Fruit fly (Drosophila melanogaster): ENCODE results near the gene CG14050.

CG14050 gene

dm6 chrX:2306307-2306706 is 19.7 kb downstream of the CG14050 start:
- TF ChIP-seq CG17801 (GFP tag; optimal IDR thresholded peaks at IDR 0.05; ENCODE audit: partially characterized antibody) = no peak

- TF ChIP-seq CG17801 (GFP tag; optimal IDR thresholded peaks at IDR 0.05; ENCODE audit: partially characterized antibody) = peak; percentile 69
Measured at dm6 chrX:2305842-2306300, 20.1 kb downstream of the CG14050 start.

DNA sequence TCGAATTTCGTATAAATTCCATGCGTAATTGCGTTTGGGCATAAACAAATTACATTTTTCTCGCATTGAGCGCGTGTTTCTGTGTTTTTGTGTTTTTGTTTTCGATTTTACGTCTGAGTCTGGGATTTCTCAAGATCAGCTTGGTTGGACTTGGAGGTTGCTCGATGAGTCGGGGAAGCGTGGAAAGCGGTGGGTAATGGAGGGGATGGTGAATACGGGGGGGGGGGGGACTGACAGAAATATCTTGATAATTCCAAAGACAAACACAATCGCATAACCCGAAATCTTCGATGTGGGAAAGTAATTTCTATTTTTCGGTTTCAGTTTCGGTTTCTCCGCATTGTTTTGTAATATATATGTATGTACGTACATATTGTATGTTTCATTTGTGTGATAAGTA is 20.7 kb downstream of the CG14050 start:
- no peak for TF ChIP-seq CG17801 (GFP tag; optimal IDR thresholded peaks at IDR 0.05; ENCODE audit: partially characterized antibody)

DNA sequence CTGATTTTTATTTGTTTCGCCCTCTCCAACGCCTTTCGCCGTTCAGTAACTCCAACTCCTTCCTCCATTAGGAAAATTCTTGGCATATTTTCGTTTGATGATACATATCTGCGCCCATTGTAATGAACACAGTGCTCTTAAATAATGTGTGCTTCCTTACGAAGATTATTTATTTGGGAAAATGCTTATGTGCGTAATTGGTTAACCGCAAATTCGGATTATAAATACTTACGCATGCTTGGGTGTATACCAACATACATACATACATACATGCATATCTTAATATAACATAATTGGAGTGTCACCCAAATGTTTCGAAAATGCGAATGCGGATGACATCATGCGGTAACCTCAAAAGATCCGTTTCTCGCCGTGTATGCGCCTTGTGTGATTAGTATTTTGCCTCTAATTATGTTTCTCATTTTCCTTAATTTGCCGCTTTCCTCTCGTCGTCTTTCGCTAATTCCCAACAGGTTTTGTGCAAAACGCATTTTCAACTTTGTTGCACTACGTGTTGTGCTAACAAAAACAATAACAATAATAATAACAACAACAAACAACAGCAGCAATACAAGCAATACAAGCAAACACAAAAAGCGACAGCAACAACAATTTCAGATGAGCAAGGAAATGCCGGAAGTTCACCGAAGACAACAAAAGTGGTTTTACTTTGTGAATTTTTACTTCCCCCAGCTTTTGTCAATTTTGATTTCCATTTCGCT is 21.3 kb downstream of the CG14050 start:
- no peak for TF ChIP-seq CG17801 (GFP tag; optimal IDR thresholded peaks at IDR 0.05; ENCODE audit: partially characterized antibody)

DNA sequence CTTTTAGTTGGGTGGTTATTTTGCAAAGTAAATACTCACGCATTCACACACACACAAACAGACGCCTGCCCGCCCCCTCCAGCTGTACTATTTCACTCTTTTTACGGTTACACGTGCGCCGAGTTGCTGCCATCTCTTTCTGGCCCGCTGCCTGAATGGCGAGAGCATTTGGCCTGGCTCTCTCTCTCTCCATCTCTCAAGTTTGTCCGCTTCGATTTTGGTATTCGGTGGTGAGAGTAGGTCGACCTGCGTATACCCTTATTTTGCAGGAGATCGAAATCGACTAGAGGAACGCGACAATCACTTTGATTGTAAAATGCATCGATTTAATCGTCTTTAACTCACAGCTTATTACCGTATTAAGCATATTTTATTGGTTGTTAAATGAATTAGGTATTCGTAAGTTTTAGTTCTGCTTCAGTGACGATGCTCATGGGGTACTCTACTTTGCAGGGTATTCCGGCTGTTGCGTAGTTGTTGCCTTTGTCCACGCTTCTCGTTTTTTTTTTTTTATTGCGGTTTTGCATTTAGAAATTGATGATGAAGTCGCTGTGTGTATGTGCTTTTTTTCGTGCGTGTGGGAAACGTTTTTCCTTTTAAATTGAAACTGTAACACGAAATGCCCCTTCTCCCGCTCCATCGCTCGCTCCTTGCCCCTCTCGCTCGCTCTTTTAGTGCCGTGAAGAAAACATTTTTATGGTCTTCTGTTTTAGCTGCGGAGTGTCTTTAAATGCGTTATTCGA is 22.1 kb downstream of the CG14050 start:
- TF ChIP-seq CG17801 (GFP tag; optimal IDR thresholded peaks at IDR 0.05; ENCODE audit: partially characterized antibody) = peak; percentile 94

DNA sequence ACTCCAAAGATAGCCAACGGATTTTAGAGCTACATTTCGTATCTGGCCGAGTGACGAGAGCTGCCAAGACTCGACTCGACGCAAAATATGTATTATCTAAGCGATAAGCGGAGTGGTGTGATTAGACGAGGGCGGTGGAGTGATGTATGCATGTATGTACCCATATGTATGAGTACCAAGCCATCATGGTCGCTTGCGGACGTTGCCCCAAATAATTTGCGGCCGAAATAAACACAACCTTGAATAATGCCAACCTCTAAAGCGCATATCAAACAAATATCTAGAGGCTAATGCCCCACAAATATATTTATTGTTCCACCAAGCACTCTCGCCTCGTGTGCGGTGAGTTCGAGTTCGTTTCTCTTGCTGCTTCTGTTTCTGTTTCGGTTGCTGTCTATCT is 23.1 kb downstream of the CG14050 start:
- no peak for TF ChIP-seq CG17801 (GFP tag; optimal IDR thresholded peaks at IDR 0.05; ENCODE audit: partially characterized antibody)

DNA sequence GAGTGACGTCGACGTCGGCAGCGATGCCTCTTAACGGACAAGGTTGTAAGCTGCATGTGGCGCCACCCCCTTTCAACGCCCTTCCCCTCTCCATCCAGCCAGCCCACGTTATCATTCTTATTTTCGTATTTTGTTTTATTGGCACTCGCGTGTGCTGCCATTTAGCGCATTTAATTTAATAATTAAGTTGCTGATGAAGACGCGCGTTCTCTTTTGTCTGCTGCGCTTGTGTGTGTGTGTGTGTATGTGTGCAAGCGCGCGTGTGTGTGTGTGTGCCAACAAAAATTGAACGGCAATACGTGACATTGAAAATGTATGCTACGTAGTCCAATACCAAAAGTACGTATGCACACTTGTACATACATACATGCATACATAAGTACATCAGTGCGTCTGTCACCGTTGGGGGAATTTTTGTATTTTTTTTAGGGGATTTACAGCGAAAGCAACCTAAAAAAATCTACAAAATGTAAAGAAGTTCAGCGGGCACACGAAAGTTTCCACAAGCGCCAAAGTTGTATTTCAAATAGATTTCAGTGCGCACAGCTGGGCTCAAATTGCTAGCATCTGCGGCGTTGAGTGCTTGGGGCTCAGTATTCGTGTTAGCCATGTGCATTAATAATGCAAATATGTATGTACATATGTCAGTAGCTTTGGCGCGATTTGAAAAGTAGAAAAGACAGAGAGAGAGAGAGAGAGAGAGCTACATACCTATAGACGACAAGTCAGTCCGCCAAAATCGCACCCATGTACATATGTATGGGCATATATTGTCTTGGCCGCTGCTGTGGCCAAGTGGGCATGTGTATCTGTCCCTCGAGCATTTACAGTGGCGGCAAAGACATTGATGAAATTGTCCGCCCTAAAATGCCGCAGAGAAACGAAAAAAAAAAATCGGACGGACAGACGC is 24.1 kb downstream of the CG14050 start:
- peak; percentile 65 for TF ChIP-seq CG17801 (GFP tag; optimal IDR thresholded peaks at IDR 0.05; ENCODE audit: partially characterized antibody)

- TF ChIP-seq CG17801 (GFP tag; optimal IDR thresholded peaks at IDR 0.05; ENCODE audit: partially characterized antibody) = peak; percentile 76
Measured at dm6 chrX:2301069-2301508, 24.9 kb downstream of the CG14050 start.

dm6 chrX:2300293-2301068 is 25.5 kb downstream of the CG14050 start:
- peak; percentile 96 for TF ChIP-seq CG17801 (GFP tag; optimal IDR thresholded peaks at IDR 0.05; ENCODE audit: partially characterized antibody)

DNA sequence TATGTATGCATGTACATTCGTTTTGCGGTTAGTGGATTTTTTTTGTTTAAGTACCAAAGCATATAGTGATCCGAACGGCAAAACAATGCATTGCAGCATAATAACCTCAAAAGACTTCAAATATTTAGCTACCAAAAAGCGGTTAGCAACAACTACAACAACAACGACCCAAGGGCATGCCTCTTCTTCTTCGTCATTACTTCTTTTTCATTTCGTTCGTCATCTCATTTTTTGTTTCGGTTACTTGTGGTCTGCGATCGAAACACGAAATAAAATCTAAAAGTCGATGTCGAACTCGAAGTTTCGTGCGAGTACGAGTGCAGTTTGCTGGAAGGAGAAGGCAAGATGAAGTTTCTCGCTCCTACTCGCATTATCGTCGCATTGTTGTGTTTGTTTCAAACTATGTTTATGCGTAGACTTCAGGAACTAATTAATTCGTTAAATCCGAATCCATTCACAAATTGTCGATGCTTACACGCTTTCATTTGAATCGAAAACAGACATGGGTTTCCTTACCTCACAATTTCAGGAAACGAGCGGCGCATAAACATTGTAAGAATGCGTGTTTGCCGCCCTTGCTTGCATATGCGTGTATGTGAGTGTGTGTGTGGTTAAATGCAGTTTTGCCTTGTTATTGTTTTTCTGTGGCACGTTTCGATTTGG is 27.2 kb downstream of the CG14050 start:
- peak; percentile 84 for TF ChIP-seq CG17801 (GFP tag; optimal IDR thresholded peaks at IDR 0.05; ENCODE audit: partially characterized antibody)

- peak; percentile 98 for TF ChIP-seq CG17801 (GFP tag; optimal IDR thresholded peaks at IDR 0.05; ENCODE audit: partially characterized antibody)
Measured at dm6 chrX:2297428-2298200, 28.4 kb downstream of the CG14050 start.

DNA sequence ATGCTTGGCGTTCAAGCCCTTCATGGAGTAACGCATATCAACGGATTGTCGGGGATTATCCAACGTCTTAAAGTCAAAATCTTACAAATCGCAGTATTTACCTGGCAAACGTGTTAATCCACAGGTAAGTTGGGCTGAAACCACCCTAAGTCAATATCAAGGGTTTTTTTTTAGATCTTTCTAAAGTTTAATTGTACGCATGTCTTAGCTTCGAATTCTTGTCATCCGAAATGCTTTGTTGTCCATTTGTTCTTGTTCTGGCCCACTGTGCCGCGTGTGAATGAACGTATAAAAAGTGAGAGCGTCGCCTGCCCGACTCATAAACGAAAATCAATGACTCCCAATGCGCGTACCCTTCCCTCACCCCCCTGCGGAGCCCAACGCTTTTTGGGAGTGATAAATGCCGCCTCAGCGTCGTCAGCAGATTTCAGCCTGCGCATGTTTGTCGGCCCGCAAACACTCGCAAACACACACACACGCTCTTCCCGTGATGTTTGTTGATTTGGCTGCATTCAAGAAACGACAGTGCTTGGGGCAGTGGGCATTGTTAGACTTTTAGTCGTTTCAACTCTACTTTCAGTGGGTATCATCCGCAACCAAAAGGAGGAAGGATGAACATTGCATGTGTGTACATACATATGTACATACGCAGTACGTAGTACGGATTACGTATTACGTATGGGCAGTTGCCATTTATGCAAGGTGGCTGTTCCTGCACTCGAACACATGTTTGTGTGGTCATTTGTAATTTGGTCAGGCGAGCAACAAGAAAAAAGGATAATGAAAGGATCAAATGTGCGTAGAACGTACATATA is 29.6 kb downstream of the CG14050 start:
- peak; percentile 81 for TF ChIP-seq CG17801 (GFP tag; optimal IDR thresholded peaks at IDR 0.05; ENCODE audit: partially characterized antibody)

Measured in ovary, adult (tissue).